Fruit fly (Drosophila melanogaster) whole organism, embryonic: ENCODE results near the gene WRNexo.

Source experiments
- Abd-B ChIP-seq: fragments of 200-800 bp; sonication (Bioruptor generic); optimal IDR thresholded peaks from 2 replicates; lab custom pipeline; 2018; ENCODE audit warnings: missing biosample characterization, mild to moderate bottlenecking, missing genetic modification characterization, moderate library complexity
- Aef1 ChIP-seq: fragments of 200-800 bp; sonication (Bioruptor generic); IDR thresholded peaks from 3 replicates; pipeline ENCODE4 v1.3.6; 2022; ENCODE audit warnings: missing biosample characterization, missing genetic modification characterization
- Atf3 ChIP-seq: fragments of 200-800 bp; sonication (Bioruptor generic); optimal IDR thresholded peaks from 3 replicates; lab custom pipeline; 2016; ENCODE audit warnings: missing biosample characterization, missing genetic modification characterization
- BtbVII ChIP-seq: fragments of 200-800 bp; sonication (Bioruptor generic); optimal IDR thresholded peaks from 3 replicates; lab custom pipeline; 2017; ENCODE audit warnings: missing biosample characterization, mild to moderate bottlenecking, missing genetic modification characterization
- Bteb2 ChIP-seq: fragments of 200-800 bp; sonication (Bioruptor generic); optimal IDR thresholded peaks from 2 replicates; lab custom pipeline; 2016; ENCODE audit warnings: missing biosample characterization, missing genetic modification characterization
- CG10209 ChIP-seq: fragments of 200-800 bp; sonication (Bioruptor generic); optimal IDR thresholded peaks from 3 replicates; lab custom pipeline; 2017; ENCODE audit warnings: missing biosample characterization, mild to moderate bottlenecking, missing genetic modification characterization, missing genetic modification reagents
- CG10462 ChIP-seq: fragments of 200-800 bp; sonication (Bioruptor generic); optimal IDR thresholded peaks from 2 replicates; lab custom pipeline; 2016; ENCODE audit warnings: missing biosample characterization, missing genetic modification characterization
- CG11085 ChIP-seq: fragments of 200-800 bp; sonication (Bioruptor generic); IDR thresholded peaks from 2 replicates; pipeline ENCODE4 v1.3.6; 2022; ENCODE audit warnings: missing biosample characterization, missing genetic modification characterization
- CG12071 ChIP-seq: fragments of 200-800 bp; sonication (Bioruptor generic); optimal IDR thresholded peaks from 3 replicates; lab custom pipeline; 2018; ENCODE audit warnings: missing biosample characterization, mild to moderate bottlenecking, missing genetic modification characterization
- CG12104 ChIP-seq: fragments of 200-800 bp; sonication (Bioruptor generic); optimal IDR thresholded peaks from 3 replicates; lab custom pipeline; 2016; ENCODE audit warnings: missing biosample characterization, missing genetic modification characterization
- CG12769 ChIP-seq: fragments of 200-800 bp; sonication (Bioruptor generic); optimal IDR thresholded peaks from 2 replicates; lab custom pipeline; 2019; ENCODE audit warnings: missing biosample characterization, mild to moderate bottlenecking, missing genetic modification characterization, moderate library complexity
- CG13894 ChIP-seq: fragments of 200-800 bp; sonication (Bioruptor generic); optimal IDR thresholded peaks from 3 replicates; lab custom pipeline; 2018; ENCODE audit warnings: missing biosample characterization, mild to moderate bottlenecking, missing genetic modification characterization, moderate library complexity
- CG1832 ChIP-seq: fragments of 200-800 bp; sonication (Bioruptor generic); optimal IDR thresholded peaks from 2 replicates; lab custom pipeline; 2017; ENCODE audit warnings: missing biosample characterization, mild to moderate bottlenecking, missing genetic modification characterization, inconsistent platforms
- CG18476 ChIP-seq: fragments of 200-800 bp; sonication (Bioruptor generic); optimal IDR thresholded peaks from 2 replicates; lab custom pipeline; 2016; ENCODE audit warnings: missing biosample characterization, mild to moderate bottlenecking, missing genetic modification characterization
- CG2199 ChIP-seq: fragments of 200-800 bp; sonication (Bioruptor generic); IDR thresholded peaks from 3 replicates; pipeline ENCODE4 v1.3.6; 2022; ENCODE audit warnings: missing biosample characterization, missing genetic modification characterization
- CG2875 ChIP-seq: fragments of 200-800 bp; sonication (Bioruptor generic); optimal IDR thresholded peaks from 2 replicates; lab custom pipeline; 2017; ENCODE audit warnings: missing biosample characterization, mild to moderate bottlenecking, missing genetic modification characterization, missing genetic modification reagents
- CG3838 ChIP-seq: fragments of 200-800 bp; sonication (Bioruptor generic); optimal IDR thresholded peaks from 3 replicates; lab custom pipeline; 2016; ENCODE audit warnings: missing biosample characterization, missing genetic modification characterization
- CG4328 ChIP-seq: fragments of 200-800 bp; sonication (Bioruptor generic); optimal IDR thresholded peaks from 3 replicates; lab custom pipeline; 2017; ENCODE audit warnings: missing biosample characterization, missing genetic modification reagents, missing genetic modification characterization
- CG5180 ChIP-seq: fragments of 200-800 bp; sonication (Bioruptor generic); optimal IDR thresholded peaks from 3 replicates; lab custom pipeline; 2017; ENCODE audit warnings: missing biosample characterization, missing genetic modification characterization, mild to moderate bottlenecking, moderate library complexity, missing genetic modification reagents
- CG6175 ChIP-seq: fragments of 200-800 bp; sonication (Bioruptor generic); IDR thresholded peaks from 3 replicates; pipeline ENCODE4 v1.3.6; 2022; ENCODE audit warnings: missing biosample characterization, missing genetic modification characterization
- CG6765 ChIP-seq: fragments of 200-800 bp; sonication (Bioruptor generic); optimal IDR thresholded peaks from 3 replicates; lab custom pipeline; 2017; ENCODE audit warnings: missing biosample characterization, mild to moderate bottlenecking, missing genetic modification characterization
- CG6791 ChIP-seq: fragments of 200-800 bp; sonication (Bioruptor generic); IDR thresholded peaks from 3 replicates; pipeline ENCODE4 v1.3.6; 2022; ENCODE audit warnings: missing biosample characterization, missing genetic modification characterization; ENCODE audit not compliant: partially characterized antibody
- CG7556 ChIP-seq: fragments of 200-800 bp; sonication (Bioruptor generic); optimal IDR thresholded peaks from 2 replicates; lab custom pipeline; 2017; ENCODE audit warnings: missing biosample characterization, mild to moderate bottlenecking, missing genetic modification characterization
- CG8089 ChIP-seq: fragments of 200-800 bp; sonication (Bioruptor generic); optimal IDR thresholded peaks from 3 replicates; lab custom pipeline; 2016; ENCODE audit warnings: missing biosample characterization, missing genetic modification characterization
- CG8944 ChIP-seq: fragments of 200-800 bp; sonication (Bioruptor generic); optimal IDR thresholded peaks from 3 replicates; lab custom pipeline; 2016; ENCODE audit warnings: missing biosample characterization, missing genetic modification characterization
- CG9817 ChIP-seq: fragments of 200-800 bp; sonication (Bioruptor generic); optimal IDR thresholded peaks from 2 replicates; lab custom pipeline; 2018; ENCODE audit warnings: missing biosample characterization, mild to moderate bottlenecking, missing genetic modification characterization, moderate library complexity
- CrebB ChIP-seq: fragments of 200-800 bp; sonication (Bioruptor generic); optimal IDR thresholded peaks from 3 replicates; lab custom pipeline; 2018; ENCODE audit warnings: missing biosample characterization, mild to moderate bottlenecking, missing genetic modification characterization
- Gug ChIP-seq: fragments of 200-800 bp; sonication (Bioruptor generic); IDR thresholded peaks from 4 replicates; pipeline ENCODE4 v1.3.6; 2022; ENCODE audit warnings: missing biosample characterization, missing genetic modification characterization
- Hr3 ChIP-seq: fragments of 200-800 bp; sonication (Bioruptor generic); optimal IDR thresholded peaks from 3 replicates; lab custom pipeline; 2016; ENCODE audit warnings: missing biosample characterization, missing genetic modification characterization
- MESR4 ChIP-seq: fragments of 200-800 bp; sonication (Bioruptor generic); optimal IDR thresholded peaks from 2 replicates; lab custom pipeline; 2018; ENCODE audit warnings: missing biosample characterization, mild to moderate bottlenecking, missing genetic modification characterization, moderate library complexity
- Mrtf ChIP-seq: fragments of 200-800 bp; sonication (Bioruptor generic); IDR thresholded peaks from 3 replicates; pipeline ENCODE4 v1.3.6; 2022; ENCODE audit warnings: missing biosample characterization, missing genetic modification characterization
- NK7.1 ChIP-seq: fragments of 200-800 bp; sonication (Bioruptor generic); optimal IDR thresholded peaks from 3 replicates; lab custom pipeline; 2016; ENCODE audit warnings: missing biosample characterization, missing genetic modification characterization
- Rfx ChIP-seq: fragments of 200-800 bp; sonication (Bioruptor generic); IDR thresholded peaks from 2 replicates; pipeline ENCODE4 v1.3.6; 2022; ENCODE audit warnings: missing biosample characterization, missing genetic modification characterization
- Trl ChIP-seq, 3 experiments: fragments of >200 bp in 2 of 3; fragments of 200-800 bp in 1 of 3; sonication (Bioruptor generic) in 1 of 3; optimal IDR thresholded peaks; 2 replicates in 1 of 3; 3 replicates in 2 of 3; lab custom pipeline; 2016 to 2017; ENCODE audit warnings: missing biosample characterization in 1 of 3, missing genetic modification characterization in 1 of 3
- amos ChIP-seq: fragments of 200-800 bp; sonication (Bioruptor generic); IDR thresholded peaks from 2 replicates; pipeline ENCODE4 v1.3.6; 2022; ENCODE audit warnings: missing biosample characterization, missing genetic modification characterization; ENCODE audit not compliant: partially characterized antibody
- cg ChIP-seq: fragments of 200-800 bp; sonication (Bioruptor generic); optimal IDR thresholded peaks from 3 replicates; lab custom pipeline; 2019; ENCODE audit warnings: missing biosample characterization, mild to moderate bottlenecking, missing genetic modification characterization, moderate library complexity
- dan ChIP-seq: fragments of 200-800 bp; sonication (Bioruptor generic); IDR thresholded peaks from 2 replicates; pipeline ENCODE4 v1.3.6; 2022; ENCODE audit warnings: missing biosample characterization, missing genetic modification characterization
- dmrt11E ChIP-seq: fragments of 200-800 bp; sonication (Bioruptor generic); optimal IDR thresholded peaks from 3 replicates; lab custom pipeline; 2018; ENCODE audit warnings: missing biosample characterization, mild to moderate bottlenecking, missing genetic modification characterization, moderate library complexity
- hth ChIP-seq: fragments of >200 bp; optimal IDR thresholded peaks from 2 replicates; lab custom pipeline; 2017; ENCODE audit warnings: inconsistent platforms
- lab ChIP-seq: fragments of 200-800 bp; sonication (Bioruptor generic); optimal IDR thresholded peaks from 3 replicates; lab custom pipeline; 2017; ENCODE audit warnings: missing biosample characterization, missing genetic modification characterization, mild to moderate bottlenecking, moderate library complexity, missing genetic modification reagents
- mirr ChIP-seq: fragments of 200-800 bp; sonication (Bioruptor generic); optimal IDR thresholded peaks from 3 replicates; lab custom pipeline; 2018; ENCODE audit warnings: missing biosample characterization, mild to moderate bottlenecking, missing genetic modification characterization
- prd ChIP-seq, 3 experiments: fragments of >200 bp in 2 of 3; fragments of 200-800 bp in 1 of 3; sonication (Bioruptor generic) in 1 of 3; optimal IDR thresholded peaks in 2 of 3; IDR thresholded peaks in 1 of 3; 2 replicates in 2 of 3; 3 replicates in 1 of 3; pipeline versions ENCODE4 v1.3.6 to Lab custom; 2017 to 2022; ENCODE audit warnings: missing biosample characterization in 1 of 3, missing genetic modification characterization in 1 of 3
- sima ChIP-seq: fragments of 200-800 bp; sonication (Bioruptor generic); optimal IDR thresholded peaks from 2 replicates; lab custom pipeline; 2016; ENCODE audit warnings: missing biosample characterization, missing genetic modification characterization
- sob ChIP-seq: fragments of 200-800 bp; sonication (Bioruptor generic); IDR thresholded peaks from 2 replicates; pipeline ENCODE4 v1.3.6; 2022; ENCODE audit warnings: missing biosample characterization, missing genetic modification characterization
- sr ChIP-seq: fragments of 200-800 bp; sonication (Bioruptor generic); IDR thresholded peaks from 3 replicates; pipeline ENCODE4 v1.3.6; 2022; ENCODE audit warnings: missing biosample characterization, missing genetic modification characterization
- unc-4 ChIP-seq: fragments of 200-800 bp; sonication (Bioruptor generic); IDR thresholded peaks from 2 replicates; pipeline ENCODE4 v1.3.6; 2022; ENCODE audit warnings: missing biosample characterization, missing genetic modification characterization; ENCODE audit not compliant: partially characterized antibody
- vvl ChIP-seq: fragments of 200-800 bp; sonication (Bioruptor generic); IDR thresholded peaks from 2 replicates; pipeline ENCODE4 v1.3.6; 2022; ENCODE audit warnings: missing biosample characterization, missing genetic modification characterization

WRNexo gene

dm6 chr3R:18398954-18399697, 33.2 kb upstream of the WRNexo start, which contains the start of gene Vha100-2 (continued):
- TF ChIP-seq CG5180 (GFP tag; lab: Kevin White, UChicago) (peak; percentile 23), CG11085 (GFP tag; lab: Robert Waterston, UW) (peak; percentile 27; the same call in 1 of the 2 replicates), CG6175 (GFP tag; lab: Robert Waterston, UW) (peak; percentile 44; the same call in 1 of the 3 replicates), CG3838 (GFP tag; lab: Kevin White, UChicago) (no peak), Abd-B (GFP tag; lab: Kevin White, UChicago) (peak; percentile 16), BtbVII (peak; percentile 28), lab (GFP tag; lab: Kevin White, UChicago) (peak; percentile 25), dan (GFP tag; lab: Robert Waterston, UW) (no peak), CG7556 (GFP tag; lab: Kevin White, UChicago) (no peak), hth (lab: Kevin White, UChicago) (no peak), CG12769 (tag; lab: Kevin White, UChicago) (peak; percentile 60), cg (GFP tag; lab: Kevin White, UChicago) (no peak), dmrt11E (tag; lab: Kevin White, UChicago) (no peak), CG6765 (GFP tag; lab: Kevin White, UChicago) (peak; percentile 46), sob (GFP tag; lab: Robert Waterston, UW) (peak; percentile 43), MESR4 (GFP tag; lab: Kevin White, UChicago) (peak; percentile 21), CG13894 (peak; percentile 44), Aef1 (GFP tag; lab: Robert Waterston, UW) (peak; percentile 36; the same call in 2 of the 3 replicates), CG12071 (GFP tag; lab: Kevin White, UChicago) (peak; percentile 47), prd (optimal IDR thresholded peaks at IDR 0.05; lab: Kevin White, UChicago) (no peak), prd (GFP tag; IDR thresholded peaks at IDR 0.05; lab: Robert Waterston, UW) (peak; percentile 59), amos (GFP tag; lab: Robert Waterston, UW) (peak; percentile 51; the same call in 1 of the 2 replicates), sr (GFP tag; lab: Robert Waterston, UW) (peak; percentile 29; the same call in 1 of the 3 replicates), sima (GFP tag; lab: Kevin White, UChicago) (no peak), CG10462 (GFP tag; lab: Kevin White, UChicago) (peak; percentile 3), Gug (GFP tag; lab: Robert Waterston, UW) (peak; percentile 33; the same call in 1 of the 4 replicates), CG2875 (no peak), NK7.1 (GFP tag; lab: Kevin White, UChicago) (peak; percentile 15)

dm6 chr3R:18398460-18398901, 32.5 kb upstream of the WRNexo start:
- TF ChIP-seq CG9817 (tag; lab: Kevin White, UChicago): no peak
- no peak for TF ChIP-seq Mrtf (GFP tag; lab: Robert Waterston, UW)
- 0 out of 2 replicates have a peak, but pooled peaks have one; percentile 12 for TF ChIP-seq unc-4 (GFP tag; lab: Robert Waterston, UW)
- TF ChIP-seq CrebB (tag; lab: Kevin White, UChicago): no peak
- no peak for TF ChIP-seq CG4328 (GFP tag; lab: Kevin White, UChicago)
- no peak for TF ChIP-seq CG18476
- TF ChIP-seq Rfx (GFP tag; lab: Robert Waterston, UW): peak; percentile 5; the same call in 1 of the 2 replicates
- TF ChIP-seq CG8089 (GFP tag; lab: Kevin White, UChicago): no peak
- TF ChIP-seq Hr3 (GFP tag; lab: Kevin White, UChicago): no peak
- TF ChIP-seq CG12104 (GFP tag; lab: Kevin White, UChicago): no peak
- no peak for TF ChIP-seq CG10209 (GFP tag; lab: Kevin White, UChicago)
- TF ChIP-seq CG6791 (GFP tag; lab: Robert Waterston, UW): 0 out of 3 replicates have a peak, but pooled peaks have one; percentile 14
- peak; percentile 33; the same call in 1 of the 2 replicates for TF ChIP-seq vvl (GFP tag; lab: Robert Waterston, UW)
- TF ChIP-seq Trl (optimal IDR thresholded peaks at IDR 0.05; lab: Kevin White, UChicago): peak; percentile 54 to 65
- no peak for TF ChIP-seq Trl (GFP tag; optimal IDR thresholded peaks at IDR 0.05; lab: Kevin White, UChicago)
- no peak for TF ChIP-seq Bteb2 (GFP tag; lab: Kevin White, UChicago)
- no peak for TF ChIP-seq Atf3 (GFP tag; lab: Kevin White, UChicago)
- no peak for TF ChIP-seq mirr (GFP tag; lab: Kevin White, UChicago)
- no peak for TF ChIP-seq CG8944
- peak; percentile 44 for TF ChIP-seq CG1832 (GFP tag; lab: Kevin White, UChicago)
- TF ChIP-seq CG2199 (GFP tag; lab: Robert Waterston, UW): no peak
